Fruit fly (Drosophila melanogaster) whole organism, embryonic: ENCODE measurements around the gene CG43251.
A peak's percentile ranks its signal among the peaks of the same experiment; 100 is the strongest.

ENCODE experiments used
- Atf-2 ChIP-seq: fragments of 200-800 bp; sonication (Bioruptor generic); optimal IDR thresholded peaks from 2 replicates; lab custom pipeline; 2016; ENCODE audit warnings: missing biosample characterization, missing genetic modification characterization
- Blimp-1 ChIP-seq: fragments of 200-800 bp; sonication (Bioruptor generic); optimal IDR thresholded peaks from 3 replicates; lab custom pipeline; 2018; ENCODE audit warnings: missing biosample characterization, missing genetic modification characterization, mild to moderate bottlenecking, moderate library complexity, missing genetic modification reagents
- CG10274 ChIP-seq: fragments of 200-800 bp; sonication (Bioruptor generic); optimal IDR thresholded peaks from 3 replicates; lab custom pipeline; 2017; ENCODE audit warnings: missing biosample characterization, mild to moderate bottlenecking, missing genetic modification characterization
- CG10979 ChIP-seq: fragments of 200-800 bp; sonication (Bioruptor generic); optimal IDR thresholded peaks from 2 replicates; lab custom pipeline; 2018; ENCODE audit warnings: missing biosample characterization, mild to moderate bottlenecking, missing genetic modification characterization, moderate library complexity
- CG12155 ChIP-seq: fragments of 200-800 bp; sonication (Bioruptor generic); optimal IDR thresholded peaks from 3 replicates; lab custom pipeline; 2016; ENCODE audit warnings: missing biosample characterization, missing genetic modification characterization
- CG12769 ChIP-seq: fragments of 200-800 bp; sonication (Bioruptor generic); optimal IDR thresholded peaks from 2 replicates; lab custom pipeline; 2019; ENCODE audit warnings: missing biosample characterization, mild to moderate bottlenecking, missing genetic modification characterization, moderate library complexity
- CG13775 ChIP-seq: fragments of 200-800 bp; sonication (Bioruptor generic); optimal IDR thresholded peaks from 3 replicates; lab custom pipeline; 2017; ENCODE audit warnings: missing biosample characterization, mild to moderate bottlenecking, missing genetic modification characterization
- CG17186 ChIP-seq: fragments of 200-800 bp; sonication (Bioruptor generic); optimal IDR thresholded peaks from 3 replicates; lab custom pipeline; 2017; ENCODE audit warnings: missing biosample characterization, missing genetic modification reagents, missing genetic modification characterization
- CG18011 ChIP-seq: fragments of 200-800 bp; sonication (Bioruptor generic); optimal IDR thresholded peaks from 2 replicates; lab custom pipeline; 2017; ENCODE audit warnings: missing biosample characterization, missing genetic modification characterization, mild to moderate bottlenecking, moderate library complexity, missing genotype
- CG18619 ChIP-seq: fragments of 200-800 bp; sonication (Bioruptor generic); optimal IDR thresholded peaks from 3 replicates; lab custom pipeline; 2017; ENCODE audit warnings: missing biosample characterization, mild to moderate bottlenecking, missing genetic modification characterization
- CG2120 ChIP-seq: fragments of 200-800 bp; sonication (Bioruptor generic); optimal IDR thresholded peaks from 3 replicates; lab custom pipeline; 2016; ENCODE audit warnings: missing biosample characterization, missing genetic modification characterization
- CG3726 ChIP-seq: fragments of 200-800 bp; sonication (Bioruptor generic); IDR thresholded peaks from 3 replicates; pipeline ENCODE4, ENCODE4 v1.3.6; 2022; ENCODE audit warnings: missing biosample characterization, missing genetic modification characterization
- CG3995 ChIP-seq: fragments of 200-800 bp; sonication (Bioruptor generic); optimal IDR thresholded peaks from 3 replicates; lab custom pipeline; 2016; ENCODE audit warnings: missing biosample characterization, missing genetic modification characterization
- CG4404 ChIP-seq: fragments of 200-800 bp; sonication (Bioruptor generic); IDR thresholded peaks from 2 replicates; pipeline ENCODE4 v1.3.6; 2022; ENCODE audit warnings: missing biosample characterization, missing genetic modification characterization
- CG4854 ChIP-seq: fragments of 200-800 bp; sonication (Bioruptor generic); optimal IDR thresholded peaks from 2 replicates; lab custom pipeline; 2016; ENCODE audit warnings: missing biosample characterization, missing genetic modification characterization, inconsistent platforms
- CG5245 ChIP-seq: fragments of 200-800 bp; sonication (Bioruptor generic); optimal IDR thresholded peaks from 3 replicates; lab custom pipeline; 2016; ENCODE audit warnings: missing biosample characterization, missing genetic modification characterization
- CG5953 ChIP-seq: fragments of 200-800 bp; sonication (Bioruptor generic); IDR thresholded peaks from 2 replicates; pipeline ENCODE4 v1.3.6; 2022; ENCODE audit warnings: missing biosample characterization, missing genetic modification characterization
- CG7786 ChIP-seq: fragments of 200-800 bp; sonication (Bioruptor generic); optimal IDR thresholded peaks from 2 replicates; lab custom pipeline; 2016; ENCODE audit warnings: missing biosample characterization, missing genetic modification characterization
- CG8924 ChIP-seq: fragments of 200-800 bp; optimal IDR thresholded peaks from 3 replicates; lab custom pipeline; 2019; ENCODE audit warnings: missing biosample characterization, mild to moderate bottlenecking, missing genetic modification characterization, moderate library complexity
- D19B ChIP-seq: fragments of 200-800 bp; sonication (Bioruptor generic); optimal IDR thresholded peaks from 2 replicates; lab custom pipeline; 2017; ENCODE audit warnings: missing biosample characterization, mild to moderate bottlenecking, missing genetic modification characterization
- Dll ChIP-seq: fragments of 200-800 bp; sonication (Bioruptor generic); IDR thresholded peaks from 4 replicates; pipeline ENCODE4 v1.3.6; 2022; ENCODE audit warnings: missing biosample characterization, missing genetic modification characterization; ENCODE audit not compliant: partially characterized antibody
- E2f2 ChIP-seq: fragments of 200-800 bp; sonication (Bioruptor generic); IDR thresholded peaks from 2 replicates; pipeline ENCODE4 v1.3.6; 2022; ENCODE audit warnings: missing biosample characterization, missing genetic modification characterization
- Elba2 ChIP-seq: fragments of 200-800 bp; sonication (Bioruptor generic); optimal IDR thresholded peaks from 3 replicates; lab custom pipeline; 2016; ENCODE audit warnings: missing biosample characterization, missing genetic modification characterization
- Hr3 ChIP-seq: fragments of 200-800 bp; sonication (Bioruptor generic); optimal IDR thresholded peaks from 3 replicates; lab custom pipeline; 2016; ENCODE audit warnings: missing biosample characterization, missing genetic modification characterization
- Mad ChIP-seq: fragments of 200-800 bp; sonication (Bioruptor generic); optimal IDR thresholded peaks from 2 replicates; lab custom pipeline; 2016; ENCODE audit warnings: missing biosample characterization, missing genetic modification characterization
- NC2α ChIP-seq: fragments of 200-800 bp; sonication (Bioruptor generic); optimal IDR thresholded peaks from 2 replicates; lab custom pipeline; 2016; ENCODE audit warnings: missing biosample characterization, missing genetic modification characterization
- NC2β ChIP-seq: fragments of 200-800 bp; sonication (Bioruptor generic); optimal IDR thresholded peaks from 2 replicates; lab custom pipeline; 2016; ENCODE audit warnings: missing biosample characterization, missing genetic modification characterization
- Poxn ChIP-seq: fragments of 200-800 bp; sonication (Bioruptor generic); IDR thresholded peaks from 2 replicates; pipeline ENCODE4 v1.3.6; 2022; ENCODE audit warnings: missing biosample characterization, missing genetic modification characterization
- Ptx1 ChIP-seq: fragments of 200-800 bp; sonication (Bioruptor generic); IDR thresholded peaks from 2 replicates; pipeline ENCODE4 v1.3.6; 2022; ENCODE audit warnings: missing biosample characterization, missing genetic modification characterization
- Sox102F ChIP-seq: fragments of 200-800 bp; sonication (Bioruptor generic); optimal IDR thresholded peaks from 2 replicates; lab custom pipeline; 2018; ENCODE audit warnings: missing biosample characterization, mild to moderate bottlenecking, missing genetic modification characterization, moderate library complexity
- Tbp ChIP-seq: fragments of >200 bp; optimal IDR thresholded peaks from 2 replicates; lab custom pipeline; 2018; ENCODE audit warnings: missing biosample characterization, missing genetic modification characterization
- ac ChIP-seq: fragments of 200-800 bp; sonication (Bioruptor generic); optimal IDR thresholded peaks from 3 replicates; lab custom pipeline; 2017; ENCODE audit warnings: missing biosample characterization, mild to moderate bottlenecking, missing genetic modification characterization
- chif ChIP-seq, 2 experiments: fragments of 200-800 bp; sonication (Bioruptor generic); optimal IDR thresholded peaks; 3 replicates each; lab custom pipeline; 2016; ENCODE audit warnings: missing biosample characterization in 2 of 2, missing genetic modification characterization in 2 of 2
- chn ChIP-seq: fragments of 200-800 bp; sonication (Bioruptor generic); optimal IDR thresholded peaks from 2 replicates; lab custom pipeline; 2016; ENCODE audit warnings: missing biosample characterization, missing genetic modification characterization
- da ChIP-seq: fragments of 200-800 bp; sonication (Bioruptor generic); optimal IDR thresholded peaks from 2 replicates; lab custom pipeline; 2016; ENCODE audit warnings: missing biosample characterization, missing genetic modification characterization
- dati ChIP-seq: fragments of 200-800 bp; sonication (Bioruptor generic); IDR thresholded peaks from 2 replicates; pipeline ENCODE4 v1.3.6; 2022; ENCODE audit warnings: missing biosample characterization, missing genetic modification characterization
- ftz-f1 ChIP-seq: fragments of 200-800 bp; sonication (Bioruptor generic); optimal IDR thresholded peaks from 2 replicates; lab custom pipeline; 2016; ENCODE audit warnings: missing biosample characterization, missing genetic modification characterization
- gcm2 ChIP-seq: fragments of 200-800 bp; sonication (Bioruptor generic); optimal IDR thresholded peaks from 2 replicates; lab custom pipeline; 2016; ENCODE audit warnings: missing biosample characterization, missing genetic modification characterization
- gsb-n ChIP-seq: fragments of 200-800 bp; sonication (Bioruptor generic); optimal IDR thresholded peaks from 3 replicates; lab custom pipeline; 2018; ENCODE audit warnings: missing biosample characterization, mild to moderate bottlenecking, missing genetic modification characterization
- nerfin-1 ChIP-seq: fragments of 200-800 bp; sonication (Bioruptor generic); optimal IDR thresholded peaks from 3 replicates; lab custom pipeline; 2019; ENCODE audit warnings: missing biosample characterization, mild to moderate bottlenecking, missing genetic modification characterization, moderate library complexity
- nom ChIP-seq: fragments of 200-800 bp; sonication (Bioruptor generic); optimal IDR thresholded peaks from 2 replicates; lab custom pipeline; 2017; ENCODE audit warnings: missing biosample characterization, missing genetic modification characterization, mild to moderate bottlenecking, moderate library complexity, missing genetic modification reagents
- otp ChIP-seq: fragments of 200-800 bp; sonication (Bioruptor generic); IDR thresholded peaks from 3 replicates; pipeline ENCODE4, ENCODE4 v1.3.6; 2022; ENCODE audit warnings: missing biosample characterization, missing genetic modification characterization
- peb ChIP-seq: fragments of 200-800 bp; sonication (Bioruptor generic); IDR thresholded peaks from 2 replicates; pipeline ENCODE4 v1.3.6; 2022; ENCODE audit warnings: missing biosample characterization, missing genetic modification characterization
- ro ChIP-seq: fragments of 200-800 bp; sonication (Bioruptor generic); IDR thresholded peaks from 2 replicates; pipeline ENCODE4 v1.3.6; 2022; ENCODE audit warnings: missing biosample characterization, missing genetic modification characterization
- sc ChIP-seq, 3 experiments: fragments of >200 bp in 2 of 3; fragments of 200-800 bp in 1 of 3; sonication (Bioruptor generic) in 1 of 3; optimal IDR thresholded peaks; 2 replicates in 2 of 3; 3 replicates in 1 of 3; lab custom pipeline; 2017; ENCODE audit warnings: mild to moderate bottlenecking in 1 of 3, missing biosample characterization in 1 of 3, missing genetic modification characterization in 1 of 3, missing genetic modification reagents in 1 of 3
- slou ChIP-seq: fragments of 200-800 bp; sonication (Bioruptor generic); optimal IDR thresholded peaks from 3 replicates; lab custom pipeline; 2016; ENCODE audit warnings: missing biosample characterization, missing genetic modification characterization
- sqz ChIP-seq: fragments of 200-800 bp; sonication (Bioruptor generic); optimal IDR thresholded peaks from 3 replicates; lab custom pipeline; 2018; ENCODE audit warnings: missing biosample characterization, mild to moderate bottlenecking, missing genetic modification characterization
- vfl ChIP-seq: fragments of 200-800 bp; sonication (Bioruptor generic); optimal IDR thresholded peaks from 2 replicates; lab custom pipeline; 2016; ENCODE audit warnings: missing biosample characterization, missing genetic modification characterization
- z ChIP-seq: fragments of 200-800 bp; sonication (Bioruptor generic); IDR thresholded peaks from 3 replicates; pipeline ENCODE4 v1.3.6; 2022; ENCODE audit warnings: missing biosample characterization, missing genetic modification characterization

CG43251 gene

DNA sequence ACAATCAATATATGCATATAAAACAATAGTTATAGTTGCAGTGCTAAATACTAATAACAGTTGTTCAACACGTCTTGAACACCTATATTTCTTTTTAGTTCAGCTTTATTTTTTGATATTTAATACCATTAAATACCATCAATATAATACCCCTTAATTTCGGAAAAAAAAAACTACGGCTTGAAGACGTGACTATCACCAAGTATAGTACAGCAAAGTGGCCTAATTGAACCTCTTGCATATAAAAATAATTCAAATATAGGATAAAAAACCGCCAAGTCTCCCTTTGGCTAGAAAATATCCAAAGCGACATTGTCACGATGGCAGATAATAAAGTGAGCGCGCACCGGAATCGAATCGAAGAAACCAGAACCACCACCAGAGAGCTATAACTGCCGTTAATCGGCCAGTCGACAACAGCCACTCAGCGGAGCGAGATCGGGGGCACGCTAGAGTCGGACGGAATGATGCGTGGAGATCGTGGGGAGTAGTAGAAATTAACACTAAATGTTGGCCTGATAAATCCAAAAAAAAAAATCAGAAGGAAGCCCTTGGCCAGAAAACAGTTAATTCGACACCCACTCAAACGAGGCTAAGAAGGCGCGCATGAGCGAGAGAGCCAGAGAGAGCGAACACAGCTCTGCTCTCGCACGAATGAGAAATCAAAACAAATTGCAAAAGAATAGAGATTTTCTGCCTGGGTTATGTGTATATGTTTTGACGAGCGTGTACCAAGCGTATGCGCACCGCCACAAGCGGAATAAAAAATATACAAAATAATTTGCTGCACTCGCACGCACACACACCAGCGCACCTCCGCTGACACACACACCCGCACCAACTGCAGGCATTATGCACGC lies 26.4 kb downstream of the CG43251 start (continued):
- TF ChIP-seq Dll (no peak; the same call in 3 of the 4 replicates), CG4854 (peak; percentile 2), Poxn (GFP tag; lab: Robert Waterston, UW) (no peak), CG18619 (GFP tag; lab: Kevin White, UChicago) (peak; percentile 41), nerfin-1 (tag; lab: Kevin White, UChicago) (peak; percentile 5), otp (GFP tag; lab: Robert Waterston, UW) (peak; percentile 53; the same call in 1 of the 3 replicates), CG10979 (tag; lab: Kevin White, UChicago) (peak; percentile 2), Mad (GFP tag; lab: Kevin White, UChicago) (no peak), CG7786 (no peak), CG2120 (GFP tag; lab: Kevin White, UChicago) (peak; percentile 51), ftz-f1 (GFP tag; lab: Kevin White, UChicago) (peak; percentile 80), Blimp-1 (GFP tag; lab: Kevin White, UChicago) (no peak), sc (optimal IDR thresholded peaks at IDR 0.05; lab: Kevin White, UChicago) (no peak), sc (GFP tag; optimal IDR thresholded peaks at IDR 0.05; lab: Kevin White, UChicago) (no peak), CG12155 (peak; percentile 21), CG4404 (no peak), gsb-n (tag; lab: Kevin White, UChicago) (no peak), CG13775 (GFP tag; lab: Kevin White, UChicago) (peak; percentile 37), CG5245 (GFP tag; lab: Kevin White, UChicago) (no peak), da (no peak), gcm2 (GFP tag; lab: Kevin White, UChicago) (no peak), NC2β (GFP tag; lab: Kevin White, UChicago) (peak; percentile 48), z (GFP tag; lab: Robert Waterston, UW) (peak; percentile 67; the same call in 2 of the 3 replicates), dati (no peak), ro (GFP tag; lab: Robert Waterston, UW) (no peak), Atf-2 (GFP tag; lab: Kevin White, UChicago) (no peak), slou (GFP tag; lab: Kevin White, UChicago) (no peak), vfl (GFP tag; lab: Kevin White, UChicago) (no peak), CG3995 (GFP tag; lab: Kevin White, UChicago) (peak; percentile 21), CG3726 (GFP tag; lab: Robert Waterston, UW) (no peak), CG10274 (no peak), peb (GFP tag; lab: Robert Waterston, UW) (no peak), Elba2 (GFP tag; lab: Kevin White, UChicago) (no peak), CG5953 (no peak), sqz (GFP tag; lab: Kevin White, UChicago) (peak; percentile 84), CG18011 (no peak), CG17186 (peak; percentile 26), ac (GFP tag; lab: Kevin White, UChicago) (no peak), Sox102F (no peak), CG12769 (tag; lab: Kevin White, UChicago) (peak; percentile 33), E2f2 (GFP tag; lab: Robert Waterston, UW) (no peak; the same call in 1 of the 2 replicates), D19B (GFP tag; lab: Kevin White, UChicago) (peak; percentile 30), NC2α (GFP tag; lab: Kevin White, UChicago) (no peak), Hr3 (GFP tag; lab: Kevin White, UChicago) (peak; percentile 37), nom (GFP tag; lab: Kevin White, UChicago) (peak; percentile 40), Ptx1 (GFP tag; lab: Robert Waterston, UW) (no peak), chn (GFP tag; lab: Kevin White, UChicago) (no peak), Tbp (GFP tag; lab: Kevin White, UChicago) (peak; percentile 83), chif (GFP tag; optimal IDR thresholded peaks at IDR 0.05; lab: Kevin White, UChicago) (no peak), CG8924 (tag; lab: Kevin White, UChicago) (peak; percentile 40)
